Worm (Caenorhabditis elegans): ENCODE results near the gene srv-11.

srv-11 gene

ce11 chrIV:16221559-16221958 is at the start of gene srv-11:
Gene srv-11, minus strand, starts transcription at chrIV:16221659.
- TF ChIP-seq W03F9.2 (tag; optimal IDR thresholded peaks at IDR 0.05) (no peak), dao-5 (tag; optimal IDR thresholded peaks at IDR 0.05) (no peak), him-1 (tag; optimal IDR thresholded peaks at IDR 0.05) (no peak)

DNA sequence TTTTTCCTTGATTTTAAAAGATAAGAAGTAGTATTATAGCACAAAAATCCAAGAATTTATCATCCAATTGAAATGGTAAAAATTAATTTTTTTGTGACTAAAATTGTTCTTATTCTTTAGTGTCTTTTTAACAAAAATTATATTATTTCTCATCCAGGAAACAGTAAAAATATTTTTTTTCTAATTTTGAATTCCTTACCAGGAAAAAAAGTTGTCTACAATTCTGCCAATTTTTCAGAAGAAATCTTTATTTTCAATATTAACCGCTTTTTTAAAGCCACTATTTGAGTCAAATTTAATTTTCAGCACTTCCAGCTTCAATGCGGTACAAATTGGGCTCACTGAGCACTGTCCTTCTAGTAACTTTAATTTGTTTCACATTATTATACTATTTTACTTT is 49.5 kb upstream of the srv-11 start, which contains the start of gene F38C2.4:
Gene F38C2.4 (plus strand): TSS at position 301 of the 400 bp plus-strand sequence.
- TF ChIP-seq W03F9.2 (tag; optimal IDR thresholded peaks at IDR 0.05), result no peak
- TF ChIP-seq him-1 (tag; optimal IDR thresholded peaks at IDR 0.05), result no peak
- TF ChIP-seq dao-5 (tag; optimal IDR thresholded peaks at IDR 0.05), result no peak

DNA sequence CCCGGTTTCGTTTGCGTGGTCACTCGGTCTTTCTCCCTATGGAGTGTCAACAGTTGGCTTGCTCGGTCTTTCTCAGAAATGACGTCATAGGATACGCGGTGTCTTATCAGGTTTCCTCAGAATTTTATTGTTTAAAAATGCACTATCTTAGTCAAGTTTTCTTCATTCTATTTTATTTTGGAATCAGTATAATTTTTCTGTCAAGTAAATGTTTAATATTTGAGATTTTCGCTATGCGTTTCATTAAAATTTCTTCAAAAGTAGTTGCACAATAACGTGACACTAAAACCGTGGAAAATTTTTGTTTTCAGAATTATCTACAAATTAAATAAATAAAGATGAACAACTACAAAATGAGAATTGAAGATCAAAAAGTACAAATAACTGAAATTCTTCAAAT is 35.9 kb upstream of the srv-11 start, which contains the start of gene hlh-31:
Gene hlh-31 (plus strand): TSS at position 301 of the 400 bp plus-strand sequence.
- no peak for TF ChIP-seq W03F9.2 (tag; optimal IDR thresholded peaks at IDR 0.05)
- no peak for TF ChIP-seq dao-5 (tag; optimal IDR thresholded peaks at IDR 0.05)
- TF ChIP-seq him-1 (tag; optimal IDR thresholded peaks at IDR 0.05), result no peak

- TF ChIP-seq W03F9.2 (tag; optimal IDR thresholded peaks at IDR 0.05) (no peak), dao-5 (tag; optimal IDR thresholded peaks at IDR 0.05) (no peak), him-1 (tag; optimal IDR thresholded peaks at IDR 0.05) (no peak)
These were observed 33.0 kb upstream of the srv-11 start, which contains the start of gene hlh-17 for ce11 chrIV:16254464-16254863. Gene hlh-17, plus strand, starts transcription at chrIV:16254764.

DNA sequence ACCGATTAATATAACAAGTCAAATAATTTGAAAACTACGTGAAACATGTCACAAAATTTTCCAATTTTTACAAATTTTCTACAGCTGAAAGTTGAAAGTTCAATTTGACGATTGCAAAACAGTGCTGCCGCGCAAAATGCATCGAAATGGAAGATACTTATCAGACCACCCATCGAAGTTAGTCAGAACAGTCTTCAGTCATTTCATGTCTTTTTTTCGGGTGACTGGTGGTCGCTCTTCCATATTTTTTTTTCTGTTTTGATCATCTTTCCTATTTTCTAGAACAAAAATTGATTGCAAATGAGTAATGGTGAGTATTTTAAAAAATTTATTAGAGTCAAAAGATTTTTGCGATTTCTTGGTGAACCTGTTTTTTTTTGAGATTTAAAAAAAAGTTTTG is 25.7 kb upstream of the srv-11 start, which contains the start of gene F38C2.1:
Gene F38C2.1 (plus strand): TSS at position 301 of the 400 bp plus-strand sequence.
- TF ChIP-seq dao-5 (tag; optimal IDR thresholded peaks at IDR 0.05) (no peak), W03F9.2 (tag; optimal IDR thresholded peaks at IDR 0.05) (no peak), him-1 (tag; optimal IDR thresholded peaks at IDR 0.05) (no peak)

ce11 chrIV:16238555-16238954 is 17.1 kb upstream of the srv-11 start, which contains the start of gene srw-61:
Gene srw-61, minus strand, starts transcription at chrIV:16238655.
- TF ChIP-seq W03F9.2 (tag; optimal IDR thresholded peaks at IDR 0.05) (no peak), dao-5 (tag; optimal IDR thresholded peaks at IDR 0.05) (no peak), him-1 (tag; optimal IDR thresholded peaks at IDR 0.05) (no peak)

DNA sequence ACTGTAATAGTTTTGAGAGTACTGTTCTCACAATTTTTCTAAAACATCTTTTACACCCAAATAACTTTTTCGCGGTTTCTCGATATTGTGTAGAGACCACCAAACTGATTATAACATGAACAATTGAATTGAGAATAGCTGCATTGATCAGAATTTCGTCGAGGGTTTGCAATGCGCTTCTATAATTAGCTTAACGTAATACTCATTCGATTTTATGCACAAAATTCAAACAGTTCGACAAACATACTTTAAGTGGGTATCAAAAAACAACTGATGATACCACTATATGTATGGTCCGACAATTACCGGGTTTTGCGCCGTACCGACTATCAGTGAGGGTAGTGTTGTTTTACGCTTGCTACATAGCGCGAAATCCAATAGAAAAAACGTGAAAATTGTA is 15.4 kb upstream of the srv-11 start:
- TF ChIP-seq him-1 (tag; optimal IDR thresholded peaks at IDR 0.05) (no peak), W03F9.2 (tag; optimal IDR thresholded peaks at IDR 0.05) (no peak), dao-5 (tag; optimal IDR thresholded peaks at IDR 0.05) (no peak)

DNA sequence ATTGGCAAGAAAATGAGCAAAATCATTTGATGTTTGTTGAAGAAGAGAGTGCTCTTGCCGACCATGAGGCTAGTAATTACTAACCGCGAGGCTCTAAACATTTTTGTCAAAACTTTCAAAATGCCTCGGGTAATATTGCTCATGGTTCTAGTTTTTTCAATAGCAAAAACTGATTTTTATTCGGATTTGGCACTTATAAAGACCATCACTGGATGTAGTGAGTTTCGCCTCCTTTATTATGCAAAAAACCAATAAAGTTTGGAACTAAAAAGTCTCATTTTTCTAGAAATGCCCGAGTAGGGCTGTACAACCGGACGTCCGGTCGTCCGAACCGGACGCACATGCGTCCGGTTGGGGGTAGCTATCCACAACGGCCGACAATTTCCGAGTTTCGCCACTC is 11.6 kb upstream of the srv-11 start, which contains the start of the genes hpa-1 and irld-39:
Gene hpa-1 (minus strand): TSS at position 101 of the 400 bp plus-strand sequence.
Gene irld-39 (plus strand): TSS at position 121 of the 400 bp plus-strand sequence.
- TF ChIP-seq dao-5 (tag; optimal IDR thresholded peaks at IDR 0.05) (no peak), him-1 (tag; optimal IDR thresholded peaks at IDR 0.05) (no peak), W03F9.2 (tag; optimal IDR thresholded peaks at IDR 0.05) (no peak)

ce11 chrIV:16230464-16230863 is 9.0 kb upstream of the srv-11 start:
- TF ChIP-seq dao-5 (tag; optimal IDR thresholded peaks at IDR 0.05), result no peak
- TF ChIP-seq W03F9.2 (tag; optimal IDR thresholded peaks at IDR 0.05), result no peak
- TF ChIP-seq him-1 (tag; optimal IDR thresholded peaks at IDR 0.05), result no peak

DNA sequence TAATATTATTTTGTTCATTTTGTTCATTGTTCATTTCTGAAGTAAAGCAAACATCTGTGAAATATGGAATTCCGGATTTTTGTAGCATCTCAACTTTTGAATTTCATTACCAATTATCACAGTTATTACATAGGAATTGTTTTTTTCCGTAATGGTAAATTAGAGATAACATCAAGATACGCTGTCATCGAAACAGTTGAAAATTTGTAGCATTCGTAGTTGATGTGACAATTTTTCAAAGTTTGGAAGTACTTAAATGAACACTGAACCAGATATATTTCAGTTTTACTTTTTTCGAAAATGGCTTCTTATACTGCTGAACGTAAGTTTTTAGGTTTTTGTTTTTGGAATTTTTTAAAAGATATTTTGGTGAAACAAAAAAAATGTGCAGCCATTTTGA is 4.3 kb upstream of the srv-11 start, which contains the start of gene H25K10.4:
Gene H25K10.4 (plus strand): TSS at position 301 of the 400 bp plus-strand sequence.
- TF ChIP-seq dao-5 (tag; optimal IDR thresholded peaks at IDR 0.05), result no peak
- TF ChIP-seq W03F9.2 (tag; optimal IDR thresholded peaks at IDR 0.05), result no peak

- no peak for TF ChIP-seq dao-5 (tag; optimal IDR thresholded peaks at IDR 0.05)
- no peak for TF ChIP-seq him-1 (tag; optimal IDR thresholded peaks at IDR 0.05)
These were observed 771 bp downstream of the srv-11 start for ce11 chrIV:16220688-16221087.

DNA sequence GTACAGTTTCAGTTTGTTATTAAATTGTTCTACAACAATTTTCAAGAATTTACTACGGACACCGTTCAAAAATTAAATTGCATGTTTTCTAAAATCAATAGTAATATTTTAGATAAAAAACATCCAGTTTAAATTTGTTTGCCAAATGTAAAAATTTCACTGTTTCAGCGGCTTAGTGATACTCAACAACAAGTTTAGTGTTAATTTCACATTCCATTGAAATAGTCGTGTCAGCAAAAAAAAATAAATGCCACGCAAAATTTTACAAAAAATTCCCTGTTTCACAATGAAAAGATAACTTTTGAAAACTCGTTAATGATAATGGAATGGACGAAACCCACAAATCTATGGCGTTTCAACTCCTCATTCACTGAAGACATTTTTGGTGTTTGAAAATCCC is 5.3 kb downstream of the srv-11 start:
- no peak for TF ChIP-seq W03F9.2 (tag; optimal IDR thresholded peaks at IDR 0.05)
- TF ChIP-seq him-1 (tag; optimal IDR thresholded peaks at IDR 0.05), result no peak
- TF ChIP-seq dao-5 (tag; optimal IDR thresholded peaks at IDR 0.05), result no peak

- TF ChIP-seq dao-5 (tag; optimal IDR thresholded peaks at IDR 0.05), result no peak
- TF ChIP-seq W03F9.2 (tag; optimal IDR thresholded peaks at IDR 0.05), result no peak
- TF ChIP-seq him-1 (tag; optimal IDR thresholded peaks at IDR 0.05), result no peak
These were observed 10.5 kb downstream of the srv-11 start, which contains the start of gene H25K10.2 for ce11 chrIV:16210913-16211312. Gene H25K10.2, minus strand, starts transcription at chrIV:16211013.

- TF ChIP-seq him-1 (tag; optimal IDR thresholded peaks at IDR 0.05), result no peak
- TF ChIP-seq W03F9.2 (tag; optimal IDR thresholded peaks at IDR 0.05), result no peak
- TF ChIP-seq dao-5 (tag; optimal IDR thresholded peaks at IDR 0.05), result no peak
These were observed 18.1 kb downstream of the srv-11 start for ce11 chrIV:16203373-16203772.

DNA sequence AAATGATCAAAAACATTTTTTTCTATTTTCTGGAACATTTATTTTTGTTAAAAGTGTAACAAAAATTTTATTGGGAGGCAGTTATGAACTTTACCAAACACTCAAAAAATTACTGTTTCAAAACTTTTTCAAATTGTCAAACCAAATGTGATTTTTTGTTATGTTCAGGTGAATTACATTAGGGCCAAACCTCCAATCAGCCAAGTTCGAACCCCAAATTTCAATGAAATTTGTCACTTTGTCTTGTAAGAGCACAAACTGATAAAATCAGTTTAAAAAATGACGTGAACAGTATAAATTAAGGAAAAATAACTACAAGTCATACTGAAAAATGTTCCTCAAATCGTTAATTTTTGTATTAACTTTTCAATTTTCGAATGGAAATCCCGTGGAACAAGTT is 19.4 kb downstream of the srv-11 start, which contains the start of gene H25K10.1:
Gene H25K10.1 (plus strand): TSS at position 301 of the 400 bp plus-strand sequence.
- TF ChIP-seq dao-5 (tag; optimal IDR thresholded peaks at IDR 0.05), result no peak
- TF ChIP-seq him-1 (tag; optimal IDR thresholded peaks at IDR 0.05), result no peak
- no peak for TF ChIP-seq W03F9.2 (tag; optimal IDR thresholded peaks at IDR 0.05)
